Fruit fly (Drosophila melanogaster) whole organism, embryonic: ENCODE data around the gene Adgf-B.
A peak's percentile ranks its signal among the peaks of the same experiment; 100 is the strongest.

Experiments
- ATbp ChIP-seq: fragments of 200-800 bp; sonication (Bioruptor generic); optimal IDR thresholded peaks from 2 replicates; lab custom pipeline; 2017; ENCODE audit warnings: missing biosample characterization, mild to moderate bottlenecking, missing genetic modification characterization, missing genetic modification reagents
- Antp ChIP-seq: fragments of 200-800 bp; sonication (Bioruptor generic); optimal IDR thresholded peaks from 3 replicates; lab custom pipeline; 2016; ENCODE audit warnings: missing biosample characterization, missing genetic modification characterization
- CG10462 ChIP-seq: fragments of 200-800 bp; sonication (Bioruptor generic); optimal IDR thresholded peaks from 2 replicates; lab custom pipeline; 2016; ENCODE audit warnings: missing biosample characterization, missing genetic modification characterization
- CG12391 ChIP-seq: fragments of 200-800 bp; sonication (Bioruptor generic); optimal IDR thresholded peaks from 3 replicates; lab custom pipeline; 2018; ENCODE audit warnings: missing biosample characterization, mild to moderate bottlenecking, missing genetic modification characterization, moderate library complexity
- CG12769 ChIP-seq: fragments of 200-800 bp; sonication (Bioruptor generic); optimal IDR thresholded peaks from 2 replicates; lab custom pipeline; 2019; ENCODE audit warnings: missing biosample characterization, mild to moderate bottlenecking, missing genetic modification characterization, moderate library complexity
- CG13894 ChIP-seq: fragments of 200-800 bp; sonication (Bioruptor generic); optimal IDR thresholded peaks from 3 replicates; lab custom pipeline; 2018; ENCODE audit warnings: missing biosample characterization, mild to moderate bottlenecking, missing genetic modification characterization, moderate library complexity
- CG15011 ChIP-seq: fragments of 200-800 bp; sonication (Bioruptor generic); optimal IDR thresholded peaks from 3 replicates; lab custom pipeline; 2018; ENCODE audit warnings: missing biosample characterization, mild to moderate bottlenecking, missing genetic modification characterization
- CG1529 ChIP-seq: fragments of 200-800 bp; sonication (Bioruptor generic); optimal IDR thresholded peaks from 3 replicates; lab custom pipeline; 2018; ENCODE audit warnings: missing biosample characterization, missing genetic modification characterization
- CG2875 ChIP-seq: fragments of 200-800 bp; sonication (Bioruptor generic); optimal IDR thresholded peaks from 2 replicates; lab custom pipeline; 2017; ENCODE audit warnings: missing biosample characterization, mild to moderate bottlenecking, missing genetic modification characterization, missing genetic modification reagents
- CG30431 ChIP-seq: fragments of 200-800 bp; sonication (Bioruptor generic); optimal IDR thresholded peaks from 2 replicates; lab custom pipeline; 2017; ENCODE audit warnings: missing biosample characterization, missing genetic modification characterization
- CG34224 ChIP-seq: fragments of 200-800 bp; sonication (Bioruptor generic); IDR thresholded peaks from 3 replicates; pipeline ENCODE4 v1.3.6; 2022; ENCODE audit warnings: missing biosample characterization, missing genetic modification characterization; ENCODE audit not compliant: partially characterized antibody
- CG3847 ChIP-seq: fragments of 200-800 bp; sonication (Bioruptor generic); IDR thresholded peaks from 2 replicates; pipeline ENCODE4 v1.3.6; 2022; ENCODE audit warnings: missing biosample characterization, missing genetic modification characterization
- CG3995 ChIP-seq: fragments of 200-800 bp; sonication (Bioruptor generic); optimal IDR thresholded peaks from 3 replicates; lab custom pipeline; 2016; ENCODE audit warnings: missing biosample characterization, missing genetic modification characterization
- CG4730 ChIP-seq: fragments of 200-800 bp; sonication (Bioruptor generic); IDR thresholded peaks from 2 replicates; pipeline ENCODE4 v1.3.6; 2022; ENCODE audit warnings: missing biosample characterization, missing genetic modification characterization
- CG6175 ChIP-seq: fragments of 200-800 bp; sonication (Bioruptor generic); IDR thresholded peaks from 3 replicates; pipeline ENCODE4 v1.3.6; 2022; ENCODE audit warnings: missing biosample characterization, missing genetic modification characterization
- CG6683 ChIP-seq: fragments of 200-800 bp; sonication (Bioruptor generic); optimal IDR thresholded peaks from 2 replicates; lab custom pipeline; 2017; ENCODE audit warnings: missing biosample characterization, mild to moderate bottlenecking, missing genetic modification characterization, missing genetic modification reagents
- CG6813 ChIP-seq: fragments of 200-800 bp; sonication (Bioruptor generic); optimal IDR thresholded peaks from 2 replicates; lab custom pipeline; 2017; ENCODE audit warnings: missing biosample characterization, missing genetic modification characterization, mild to moderate bottlenecking, moderate library complexity, missing genetic modification reagents
- CG7928 ChIP-seq: fragments of 200-800 bp; sonication (Bioruptor generic); optimal IDR thresholded peaks from 2 replicates; lab custom pipeline; 2017; ENCODE audit warnings: missing biosample characterization, mild to moderate bottlenecking, missing genetic modification characterization
- CG8388 ChIP-seq: fragments of 200-800 bp; sonication (Bioruptor generic); optimal IDR thresholded peaks from 2 replicates; lab custom pipeline; 2019; ENCODE audit warnings: missing biosample characterization, mild to moderate bottlenecking, missing genetic modification characterization, moderate library complexity
- CG8924 ChIP-seq: fragments of 200-800 bp; optimal IDR thresholded peaks from 3 replicates; lab custom pipeline; 2019; ENCODE audit warnings: missing biosample characterization, mild to moderate bottlenecking, missing genetic modification characterization, moderate library complexity
- Dp ChIP-seq: fragments of 200-800 bp; sonication (Bioruptor generic); optimal IDR thresholded peaks from 2 replicates; lab custom pipeline; 2018; ENCODE audit warnings: missing biosample characterization, mild to moderate bottlenecking, missing genetic modification characterization, moderate library complexity
- Drgx ChIP-seq: fragments of 200-800 bp; sonication (Bioruptor generic); IDR thresholded peaks from 2 replicates; pipeline ENCODE4 v1.3.6; 2022; ENCODE audit warnings: missing biosample characterization, missing genetic modification characterization
- Fer1 ChIP-seq: fragments of 200-800 bp; sonication (Bioruptor generic); optimal IDR thresholded peaks from 2 replicates; lab custom pipeline; 2017; ENCODE audit warnings: missing biosample characterization, mild to moderate bottlenecking, missing genetic modification characterization
- HHEX ChIP-seq: fragments of 200-800 bp; sonication (Bioruptor generic); optimal IDR thresholded peaks from 3 replicates; lab custom pipeline; 2017; ENCODE audit warnings: missing biosample characterization, mild to moderate bottlenecking, missing genetic modification characterization, missing genetic modification reagents
- HLH54F ChIP-seq: fragments of 200-800 bp; sonication (Bioruptor generic); optimal IDR thresholded peaks from 3 replicates; lab custom pipeline; 2016; ENCODE audit warnings: missing biosample characterization, missing genetic modification characterization
- Med ChIP-seq: fragments of 200-800 bp; sonication (Bioruptor generic); peaks from one replicate; lab custom pipeline; 2016; ENCODE audit warnings: missing biosample characterization, missing genetic modification characterization, mild to moderate bottlenecking, inconsistent platforms, moderate library complexity
- NC2β ChIP-seq: fragments of 200-800 bp; sonication (Bioruptor generic); optimal IDR thresholded peaks from 2 replicates; lab custom pipeline; 2016; ENCODE audit warnings: missing biosample characterization, missing genetic modification characterization
- Pdp1 ChIP-seq, 2 experiments: fragments of 200-800 bp; sonication (Bioruptor generic); optimal IDR thresholded peaks; 3 replicates each; lab custom pipeline; 2016; ENCODE audit warnings: missing biosample characterization in 2 of 2, missing genetic modification characterization in 2 of 2, mild to moderate bottlenecking in 1 of 2, moderate library complexity in 1 of 2
- Ravus ChIP-seq: fragments of 200-800 bp; sonication (Bioruptor generic); IDR thresholded peaks from 2 replicates; pipeline ENCODE4 v1.3.6; 2022; ENCODE audit warnings: missing biosample characterization, missing genetic modification characterization
- Rfx ChIP-seq: fragments of 200-800 bp; sonication (Bioruptor generic); IDR thresholded peaks from 2 replicates; pipeline ENCODE4 v1.3.6; 2022; ENCODE audit warnings: missing biosample characterization, missing genetic modification characterization
- ab ChIP-seq: fragments of 200-800 bp; sonication (Bioruptor generic); optimal IDR thresholded peaks from 2 replicates; lab custom pipeline; 2016; ENCODE audit warnings: missing biosample characterization, missing genetic modification characterization
- br ChIP-seq: fragments of >200 bp; optimal IDR thresholded peaks from 2 replicates; lab custom pipeline; 2017
- cad ChIP-seq: fragments of >200 bp; optimal IDR thresholded peaks from 2 replicates; lab custom pipeline; 2017; ENCODE audit warnings: missing biosample characterization, missing genetic modification characterization
- crc ChIP-seq: fragments of 200-800 bp; sonication (Bioruptor generic); optimal IDR thresholded peaks from 2 replicates; lab custom pipeline; 2016; ENCODE audit warnings: missing biosample characterization, missing genetic modification characterization
- danr ChIP-seq: fragments of 200-800 bp; sonication (Bioruptor generic); IDR thresholded peaks from 2 replicates; pipeline ENCODE4 v1.3.6; 2022; ENCODE audit warnings: missing biosample characterization, missing genetic modification characterization
- dmrt11E ChIP-seq: fragments of 200-800 bp; sonication (Bioruptor generic); optimal IDR thresholded peaks from 3 replicates; lab custom pipeline; 2018; ENCODE audit warnings: missing biosample characterization, mild to moderate bottlenecking, missing genetic modification characterization, moderate library complexity
- emc ChIP-seq: fragments of 200-800 bp; sonication (Bioruptor generic); optimal IDR thresholded peaks from 2 replicates; lab custom pipeline; 2016; ENCODE audit warnings: missing biosample characterization, missing genetic modification characterization
- ewg ChIP-seq: fragments of 200-800 bp; sonication (Bioruptor generic); optimal IDR thresholded peaks from 3 replicates; lab custom pipeline; 2017; ENCODE audit warnings: mild to moderate bottlenecking, missing biosample characterization, missing genetic modification reagents, missing genetic modification characterization
- exex ChIP-seq: fragments of 200-800 bp; sonication (Bioruptor generic); optimal IDR thresholded peaks from 4 replicates; lab custom pipeline; 2018; ENCODE audit warnings: missing biosample characterization, mild to moderate bottlenecking, missing genetic modification characterization, moderate library complexity
- grau ChIP-seq: fragments of 200-800 bp; optimal IDR thresholded peaks from 3 replicates; lab custom pipeline; 2019; ENCODE audit warnings: missing biosample characterization, mild to moderate bottlenecking, missing genetic modification characterization, moderate library complexity
- grn ChIP-seq: fragments of 200-800 bp; sonication (Bioruptor generic); optimal IDR thresholded peaks from 3 replicates; lab custom pipeline; 2017; ENCODE audit warnings: missing biosample characterization, missing genetic modification characterization
- gsb ChIP-seq: fragments of 200-800 bp; sonication (Bioruptor generic); IDR thresholded peaks from 2 replicates; pipeline ENCODE4 v1.3.6; 2022; ENCODE audit warnings: missing biosample characterization, missing genetic modification characterization
- insv ChIP-seq, 2 experiments: fragments of 200-800 bp; sonication (Bioruptor generic); optimal IDR thresholded peaks; 3 replicates each; lab custom pipeline; 2016 to 2018; ENCODE audit warnings: missing biosample characterization in 2 of 2, missing genetic modification characterization in 2 of 2
- kay ChIP-seq: fragments of 200-800 bp; sonication (Bioruptor generic); optimal IDR thresholded peaks from 2 replicates; lab custom pipeline; 2016; ENCODE audit warnings: missing biosample characterization, missing genetic modification characterization
- peb ChIP-seq: fragments of 200-800 bp; sonication (Bioruptor generic); IDR thresholded peaks from 2 replicates; pipeline ENCODE4 v1.3.6; 2022; ENCODE audit warnings: missing biosample characterization, missing genetic modification characterization
- sim ChIP-seq: fragments of 200-800 bp; sonication (Bioruptor generic); IDR thresholded peaks from 2 replicates; pipeline ENCODE4 v1.3.6; 2022; ENCODE audit warnings: missing biosample characterization, missing genetic modification characterization
- slbo ChIP-seq: fragments of 200-800 bp; sonication (Bioruptor generic); IDR thresholded peaks from 2 replicates; pipeline ENCODE4 v1.3.6; 2022; ENCODE audit warnings: missing biosample characterization, missing genetic modification characterization
- sna ChIP-seq: fragments of 200-800 bp; sonication (Bioruptor generic); IDR thresholded peaks from 2 replicates; pipeline ENCODE4 v1.3.6; 2022; ENCODE audit warnings: missing biosample characterization, missing genetic modification characterization; ENCODE audit not compliant: partially characterized antibody
- stc ChIP-seq: fragments of 200-800 bp; sonication (Bioruptor generic); IDR thresholded peaks from 2 replicates; pipeline ENCODE4 v1.3.6; 2022; ENCODE audit warnings: missing biosample characterization, missing genetic modification characterization

Gene Adgf-B

dm6 chr3L:17757156-17758083, 7.0 kb upstream of the Adgf-B start (continued):
- TF ChIP-seq HHEX (GFP tag; lab: Kevin White, UChicago) = peak; percentile 69
- no peak for TF ChIP-seq CG4730 (GFP tag; lab: Robert Waterston, UW)
- no peak for TF ChIP-seq crc
- TF ChIP-seq danr = peak; percentile 49; the same call in 1 of the 2 replicates
- peak; percentile 88 for TF ChIP-seq CG12391
- no peak for TF ChIP-seq CG7928 (GFP tag; lab: Kevin White, UChicago)
- no peak for TF ChIP-seq Ravus
- peak; percentile 88 for TF ChIP-seq CG2875 (GFP tag; lab: Kevin White, UChicago)
- TF ChIP-seq Antp = peak; percentile 55
- no peak for TF ChIP-seq ab (GFP tag; lab: Kevin White, UChicago)
- TF ChIP-seq exex (tag; lab: Kevin White, UChicago) = peak; percentile 10
- peak; percentile 35 for TF ChIP-seq kay (GFP tag; lab: Kevin White, UChicago)
- TF ChIP-seq insv (GFP tag; optimal IDR thresholded peaks at IDR 0.05; lab: Kevin White, UChicago) = no peak
- peak; percentile 62 for TF ChIP-seq CG15011 (GFP tag; lab: Kevin White, UChicago)
- peak; percentile 85 for TF ChIP-seq CG8388 (GFP tag; lab: Kevin White, UChicago)
- peak; percentile 89 for TF ChIP-seq CG8924
- TF ChIP-seq CG3995 (GFP tag; lab: Kevin White, UChicago) = no peak
- TF ChIP-seq Fer1 (GFP tag; lab: Kevin White, UChicago) = no peak
- TF ChIP-seq br (lab: Kevin White, UChicago) = no peak
- TF ChIP-seq peb (GFP tag; lab: Robert Waterston, UW) = peak; percentile 69
- peak; percentile 82 for TF ChIP-seq ewg (GFP tag; lab: Kevin White, UChicago)
- TF ChIP-seq CG30431 (GFP tag; lab: Kevin White, UChicago) = peak; percentile 77
- peak; percentile 62 for TF ChIP-seq ATbp (GFP tag; lab: Kevin White, UChicago)
- no peak for TF ChIP-seq gsb (GFP tag; lab: Robert Waterston, UW)
- no peak for TF ChIP-seq CG34224 (GFP tag; lab: Robert Waterston, UW)
- TF ChIP-seq CG13894 (tag; lab: Kevin White, UChicago) = no peak
- TF ChIP-seq cad (GFP tag; lab: Kevin White, UChicago) = no peak
- TF ChIP-seq CG1529 (GFP tag; lab: Kevin White, UChicago) = peak; percentile 88
- peak; percentile 59 to 65 for TF ChIP-seq Pdp1 (GFP tag; optimal IDR thresholded peaks at IDR 0.05; lab: Kevin White, UChicago)
- TF ChIP-seq stc (GFP tag; lab: Robert Waterston, UW) = peak; percentile 54; the same call in 1 of the 2 replicates
- TF ChIP-seq Dp (GFP tag; lab: Kevin White, UChicago) = no peak
- TF ChIP-seq CG6683 (GFP tag; lab: Kevin White, UChicago) = no peak
- peak; percentile 74 for TF ChIP-seq CG6813 (GFP tag; lab: Kevin White, UChicago)
- peak; percentile 69 for TF ChIP-seq NC2β
- no peak for TF ChIP-seq slbo (GFP tag; lab: Robert Waterston, UW)
- TF ChIP-seq Rfx = no peak
- peak; percentile 36; the same call in 1 of the 2 replicates for TF ChIP-seq Drgx (GFP tag; lab: Robert Waterston, UW)
- peak; percentile 95 for TF ChIP-seq dmrt11E (tag; lab: Kevin White, UChicago)
- TF ChIP-seq Med = peak; percentile 75
- peak; percentile 80 for TF ChIP-seq grau
- TF ChIP-seq grn = no peak
- peak; percentile 67 for TF ChIP-seq CG10462 (GFP tag; lab: Kevin White, UChicago)
- no peak for TF ChIP-seq CG12769 (tag; lab: Kevin White, UChicago)
- TF ChIP-seq HLH54F (GFP tag; lab: Kevin White, UChicago) = peak; percentile 22
- TF ChIP-seq sim (GFP tag; lab: Robert Waterston, UW) = 0 out of 2 replicates have a peak, but pooled peaks have one; percentile 50
- TF ChIP-seq CG3847 (GFP tag; lab: Robert Waterston, UW) = no peak
- TF ChIP-seq emc (GFP tag; lab: Kevin White, UChicago) = no peak
- TF ChIP-seq sna (GFP tag; lab: Robert Waterston, UW) = no peak
- no peak for TF ChIP-seq CG6175
